Fruit fly (Drosophila melanogaster) whole organism, prepupa: ENCODE results near the gene IntS11.

Experiments
- CG10631 ChIP-seq: fragments of 200-800 bp; sonication (Bioruptor generic); optimal IDR thresholded peaks from 2 replicates; lab custom pipeline; 2016; ENCODE audit warnings: missing biosample characterization, missing genetic modification characterization
- CG11902 ChIP-seq: fragments of 200-800 bp; sonication (Bioruptor generic); optimal IDR thresholded peaks from 3 replicates; lab custom pipeline; 2016; ENCODE audit warnings: missing biosample characterization, missing genetic modification characterization
- CG32006 ChIP-seq: fragments of 200-800 bp; sonication (Bioruptor generic); optimal IDR thresholded peaks from 3 replicates; lab custom pipeline; 2017; ENCODE audit warnings: missing biosample characterization, mild to moderate bottlenecking, missing genetic modification characterization
- CG6163 ChIP-seq: fragments of 200-800 bp; sonication (Bioruptor generic); IDR thresholded peaks from 3 replicates; pipeline ENCODE4 v1.3.6; 2022; ENCODE audit warnings: missing biosample characterization, missing genetic modification characterization
- CG8119 ChIP-seq: fragments of 200-800 bp; sonication (Bioruptor generic); IDR thresholded peaks from 3 replicates; pipeline ENCODE4 v1.3.6; 2022; ENCODE audit warnings: missing biosample characterization, missing genetic modification characterization
- CG9139 ChIP-seq: fragments of 200-800 bp; sonication (Bioruptor generic); optimal IDR thresholded peaks from 3 replicates; lab custom pipeline; 2017; ENCODE audit warnings: missing biosample characterization, mild to moderate bottlenecking, missing genetic modification characterization
- Eip93F ChIP-seq: fragments of 200-800 bp; sonication (Bioruptor generic); optimal IDR thresholded peaks from 2 replicates; lab custom pipeline; 2016; ENCODE audit warnings: missing biosample characterization, mild to moderate bottlenecking, missing genetic modification characterization
- Met ChIP-seq: fragments of 200-800 bp; sonication (Bioruptor generic); optimal IDR thresholded peaks from 3 replicates; lab custom pipeline; 2016; ENCODE audit warnings: missing biosample characterization, missing genetic modification characterization
- OdsH ChIP-seq: fragments of 200-800 bp; sonication (Bioruptor generic); optimal IDR thresholded peaks from 3 replicates; lab custom pipeline; 2016; ENCODE audit warnings: missing biosample characterization, missing genetic modification characterization
- Sox102F ChIP-seq: fragments of 200-800 bp; sonication (Bioruptor generic); optimal IDR thresholded peaks from 2 replicates; lab custom pipeline; 2016; ENCODE audit warnings: missing biosample characterization, mild to moderate bottlenecking, missing genetic modification characterization
- fd85E ChIP-seq: fragments of 200-800 bp; sonication (Bioruptor generic); optimal IDR thresholded peaks from 3 replicates; lab custom pipeline; 2016; ENCODE audit warnings: missing biosample characterization, missing genetic modification characterization
- net ChIP-seq: fragments of 200-800 bp; sonication (Bioruptor generic); optimal IDR thresholded peaks from 3 replicates; lab custom pipeline; 2016; ENCODE audit warnings: missing biosample characterization, missing genetic modification characterization
- salr ChIP-seq, 2 experiments: fragments of 200-800 bp; sonication (Bioruptor generic); optimal IDR thresholded peaks; 3 replicates each; lab custom pipeline; 2016 to 2018; ENCODE audit warnings: missing biosample characterization in 2 of 2, missing genetic modification characterization in 2 of 2, mild to moderate bottlenecking in 1 of 2

dm6 chr3R:29758129-29758733 is 13.1 kb downstream of the IntS11 start:
- TF ChIP-seq CG10631 (peak; percentile 40), Eip93F (GFP tag; lab: Kevin White, UChicago) (no peak), CG8119 (GFP tag; lab: Robert Waterston, UW) (peak; percentile 83), Sox102F (GFP tag; lab: Kevin White, UChicago) (peak; percentile 36), CG32006 (GFP tag; lab: Kevin White, UChicago) (peak; percentile 78), CG9139 (GFP tag; lab: Kevin White, UChicago) (no peak), CG6163 (GFP tag; lab: Robert Waterston, UW) (peak; percentile 85), OdsH (GFP tag; lab: Kevin White, UChicago) (peak; percentile 67), CG11902 (GFP tag; lab: Kevin White, UChicago) (peak; percentile 34), Met (GFP tag; lab: Kevin White, UChicago) (peak; percentile 59), fd85E (GFP tag; lab: Kevin White, UChicago) (peak; percentile 13), net (GFP tag; lab: Kevin White, UChicago) (peak; percentile 49), salr (GFP tag; optimal IDR thresholded peaks at IDR 0.05; lab: Kevin White, UChicago) (peak in 1 of 2 experiments; percentile 11)
